Worm (Caenorhabditis elegans): ENCODE data around the gene slc-17.2.

The slc-17.2 gene

DNA sequence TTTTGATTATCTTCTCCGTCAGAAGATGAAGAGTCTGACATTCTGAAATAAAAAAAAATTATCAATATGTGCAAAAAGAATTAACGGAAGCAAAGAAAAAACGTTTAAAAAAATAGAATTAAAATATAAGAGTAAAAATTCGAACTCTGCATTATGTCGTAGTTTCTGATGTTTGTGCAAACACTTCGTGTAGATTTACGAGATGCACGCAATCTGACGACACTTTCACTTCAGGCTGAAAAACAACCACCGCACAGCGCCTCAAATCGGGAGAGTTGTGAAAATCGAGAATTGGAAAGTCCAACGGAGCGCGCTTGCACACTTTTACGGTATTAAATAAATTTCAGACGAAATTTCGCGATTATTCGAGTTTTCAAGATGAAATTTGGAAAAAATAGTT lies 16.7 kb upstream of the slc-17.2 start, which contains the start of gene T26G10.1:
Gene T26G10.1 (minus strand): TSS at position 42 of the 400 bp plus-strand sequence.
- TF ChIP-seq hnd-1 (tag; optimal IDR thresholded peaks at IDR 0.05) (no peak), scrt-1 (GFP tag; IDR thresholded peaks at IDR 0.05) (no peak), tra-4 (tag; optimal IDR thresholded peaks at IDR 0.05) (no peak), F13C5.2 (tag; optimal IDR thresholded peaks at IDR 0.05) (no peak), sea-1 (GFP tag; conservative IDR thresholded peaks at IDR 0.05) (no peak), aly-1 (tag; optimal IDR thresholded peaks at IDR 0.05) (no peak), hmbx-1 (tag; optimal IDR thresholded peaks at IDR 0.05) (no peak), hmg-4 (GFP tag; optimal IDR thresholded peaks at IDR 0.05) (no peak), flt-1 (GFP tag; IDR thresholded peaks at IDR 0.05) (no peak), ceh-13 (GFP tag; optimal IDR thresholded peaks at IDR 0.05) (no peak), ama-1 (optimal IDR thresholded peaks at IDR 0.05) (no peak), ets-7 (tag; optimal IDR thresholded peaks at IDR 0.05) (no peak), tbx-11 (GFP tag; IDR thresholded peaks at IDR 0.05) (no peak), B0310.2 (tag; optimal IDR thresholded peaks at IDR 0.05) (no peak), ceh-36 (tag; optimal IDR thresholded peaks at IDR 0.05) (no peak), pes-1 (GFP tag; IDR thresholded peaks at IDR 0.05) (no peak), tbx-37 (GFP tag; conservative IDR thresholded peaks at IDR 0.05) (no peak)

DNA sequence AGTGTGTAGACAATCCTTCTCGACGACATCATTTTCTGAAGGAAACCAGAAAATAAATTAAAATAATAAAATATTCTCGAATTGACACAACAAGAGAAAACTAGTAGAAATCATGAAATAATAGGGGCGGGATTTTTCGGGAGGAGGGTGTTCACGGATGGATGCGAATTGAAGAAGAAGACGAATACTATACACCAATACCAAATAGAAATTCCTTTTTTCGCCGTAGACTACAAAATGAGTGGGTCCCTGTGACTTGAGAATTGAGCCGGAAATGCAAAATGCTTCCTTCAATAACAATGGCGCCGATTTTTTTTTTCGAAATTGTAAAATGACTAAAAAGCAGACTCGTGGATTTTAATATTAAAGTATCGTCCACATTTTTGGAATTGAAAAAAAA lies 11.1 kb upstream of the slc-17.2 start, which contains the start of gene nlp-48:
Gene nlp-48 (minus strand): TSS at position 101 of the 400 bp plus-strand sequence.
- no peak for TF ChIP-seq tra-4 (tag; optimal IDR thresholded peaks at IDR 0.05)
- TF ChIP-seq ets-7 (tag; optimal IDR thresholded peaks at IDR 0.05) = no peak

DNA sequence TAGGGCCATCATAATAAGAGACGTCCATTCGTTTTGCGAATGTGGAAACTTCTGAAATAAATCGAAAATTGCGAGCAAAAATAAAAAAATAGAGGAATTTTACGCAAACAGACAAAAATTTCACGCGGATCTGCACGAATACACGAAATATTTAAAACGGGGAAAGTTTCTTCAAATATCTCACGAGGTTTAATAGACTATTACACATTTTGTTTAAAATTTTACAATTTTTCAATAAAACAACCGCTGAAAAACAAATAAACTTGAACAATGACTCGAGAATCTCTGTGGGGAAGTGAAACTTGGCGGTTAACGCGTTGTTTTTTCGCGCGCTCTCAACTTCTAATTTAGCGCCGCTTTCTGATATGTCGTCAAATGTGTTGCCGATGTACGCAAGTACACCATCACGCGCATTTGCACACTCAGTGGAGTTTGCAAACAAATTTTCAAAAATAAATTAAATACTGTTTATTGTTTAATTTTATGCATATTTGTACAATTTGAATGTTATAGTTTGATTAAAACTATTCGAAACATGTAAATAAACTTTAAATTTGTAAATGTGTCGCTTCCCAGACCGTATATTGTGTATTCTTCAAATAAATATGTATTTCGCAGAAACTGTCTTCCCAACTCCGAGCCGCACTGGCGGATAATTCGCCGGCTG lies 3.3 kb upstream of the slc-17.2 start, which contains the start of the genes gpr-2 and rgr-1:
Gene gpr-2 (minus strand): TSS at position 51 of the 667 bp plus-strand sequence.
Gene rgr-1 (plus strand): TSS at position 617 of the 667 bp plus-strand sequence.
- TF ChIP-seq ceh-36 (tag; optimal IDR thresholded peaks at IDR 0.05) (no peak), scrt-1 (GFP tag; IDR thresholded peaks at IDR 0.05) (no peak), F13C5.2 (tag; optimal IDR thresholded peaks at IDR 0.05) (no peak), hmg-4 (GFP tag; optimal IDR thresholded peaks at IDR 0.05) (no peak), ama-1 (optimal IDR thresholded peaks at IDR 0.05) (no peak), tbx-11 (GFP tag; IDR thresholded peaks at IDR 0.05) (no peak)

DNA sequence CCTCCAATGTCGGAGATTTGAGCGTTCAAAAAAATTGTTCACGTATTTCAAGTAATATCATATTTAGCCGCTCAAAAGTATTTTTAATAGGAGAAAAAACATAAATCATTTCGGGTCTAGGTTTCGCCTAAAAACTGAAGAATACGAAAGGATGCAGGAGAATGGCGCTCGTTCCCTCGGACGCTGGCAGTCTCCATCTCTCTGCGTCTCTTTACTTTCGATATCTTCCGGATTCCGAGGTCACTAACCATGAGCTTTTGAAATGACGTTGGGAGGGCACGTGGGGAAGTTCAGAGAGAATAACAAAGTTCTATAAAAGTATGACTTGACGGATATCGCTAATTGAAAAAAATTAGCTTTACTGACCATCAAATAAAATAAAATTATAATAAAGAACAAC lies 1.0 kb upstream of the slc-17.2 start:
- TF ChIP-seq scrt-1 (GFP tag; IDR thresholded peaks at IDR 0.05) (no peak), tra-4 (tag; optimal IDR thresholded peaks at IDR 0.05) (no peak), tbx-11 (GFP tag; IDR thresholded peaks at IDR 0.05) (no peak), ceh-36 (tag; optimal IDR thresholded peaks at IDR 0.05) (no peak), pes-1 (GFP tag; IDR thresholded peaks at IDR 0.05) (no peak), F13C5.2 (tag; optimal IDR thresholded peaks at IDR 0.05) (no peak), tbx-37 (GFP tag; conservative IDR thresholded peaks at IDR 0.05) (no peak), sea-1 (GFP tag; conservative IDR thresholded peaks at IDR 0.05) (no peak), hmbx-1 (tag; optimal IDR thresholded peaks at IDR 0.05) (no peak), hmg-4 (GFP tag; optimal IDR thresholded peaks at IDR 0.05) (no peak)

DNA sequence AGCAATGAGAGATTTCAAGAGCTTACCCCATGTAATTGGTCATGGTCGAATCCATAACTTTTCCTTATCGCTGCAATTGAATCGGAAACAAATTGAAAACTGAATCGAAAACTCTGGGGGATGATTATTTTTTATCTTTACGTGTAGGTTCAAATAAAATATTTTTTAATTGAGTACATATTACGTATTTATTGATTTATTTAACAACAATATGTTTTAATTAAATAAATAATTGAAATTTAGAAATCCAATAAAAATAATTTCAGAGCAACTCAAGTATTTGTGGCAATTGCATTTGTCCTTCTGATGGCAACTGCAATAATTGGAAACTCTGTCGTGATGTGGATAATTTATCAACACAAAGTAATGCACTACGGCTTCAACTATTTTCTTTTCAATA lies 4.4 kb downstream of the slc-17.2 start, which contains the start of gene C38C10.3:
Gene C38C10.3 (minus strand): TSS at position 101 of the 400 bp plus-strand sequence.
- TF ChIP-seq hmg-4 (GFP tag; optimal IDR thresholded peaks at IDR 0.05) = no peak
- no peak for TF ChIP-seq ceh-13 (GFP tag; optimal IDR thresholded peaks at IDR 0.05)
- no peak for TF ChIP-seq tbx-11 (GFP tag; IDR thresholded peaks at IDR 0.05)
- no peak for TF ChIP-seq tra-4 (tag; optimal IDR thresholded peaks at IDR 0.05)
- no peak for TF ChIP-seq aly-1 (tag; optimal IDR thresholded peaks at IDR 0.05)
- TF ChIP-seq ama-1 (optimal IDR thresholded peaks at IDR 0.05) = no peak
- TF ChIP-seq scrt-1 (GFP tag; IDR thresholded peaks at IDR 0.05) = no peak
- TF ChIP-seq F13C5.2 (tag; optimal IDR thresholded peaks at IDR 0.05) = no peak
- TF ChIP-seq B0310.2 (tag; optimal IDR thresholded peaks at IDR 0.05) = no peak
- TF ChIP-seq hmbx-1 (tag; optimal IDR thresholded peaks at IDR 0.05) = no peak
- TF ChIP-seq sea-1 (GFP tag; conservative IDR thresholded peaks at IDR 0.05) = no peak
- no peak for TF ChIP-seq hnd-1 (tag; optimal IDR thresholded peaks at IDR 0.05)
- TF ChIP-seq flt-1 (GFP tag; IDR thresholded peaks at IDR 0.05) = no peak
- TF ChIP-seq pes-1 (GFP tag; IDR thresholded peaks at IDR 0.05) = no peak
- no peak for TF ChIP-seq tbx-37 (GFP tag; conservative IDR thresholded peaks at IDR 0.05)
- no peak for TF ChIP-seq ceh-36 (tag; optimal IDR thresholded peaks at IDR 0.05)

DNA sequence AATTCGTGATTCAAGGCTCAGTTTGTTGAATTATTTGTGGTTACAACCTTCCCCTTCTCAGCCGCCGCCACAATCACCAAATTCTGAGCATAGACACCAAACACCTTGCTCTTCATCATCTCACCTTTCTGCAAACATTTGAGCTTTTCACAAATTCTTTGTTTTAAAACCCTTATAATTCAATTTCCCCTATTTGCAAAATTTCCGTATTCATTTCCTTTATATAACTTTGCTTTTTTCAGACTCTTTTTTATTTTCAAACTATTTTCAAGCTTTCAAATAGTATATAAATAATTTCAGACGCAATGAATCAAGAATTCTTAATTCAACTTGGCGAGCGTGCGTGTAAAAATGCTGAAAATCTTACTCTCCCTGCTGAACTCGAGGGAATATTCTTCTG lies 6.4 kb downstream of the slc-17.2 start, which contains the start of gene tkr-1:
Gene tkr-1 (plus strand): TSS at position 301 of the 400 bp plus-strand sequence.
- TF ChIP-seq ama-1 (optimal IDR thresholded peaks at IDR 0.05) (no peak), aly-1 (tag; optimal IDR thresholded peaks at IDR 0.05) (no peak), ceh-13 (GFP tag; optimal IDR thresholded peaks at IDR 0.05) (no peak), pes-1 (GFP tag; IDR thresholded peaks at IDR 0.05) (no peak), hnd-1 (tag; optimal IDR thresholded peaks at IDR 0.05) (no peak), flt-1 (GFP tag; IDR thresholded peaks at IDR 0.05) (no peak)

DNA sequence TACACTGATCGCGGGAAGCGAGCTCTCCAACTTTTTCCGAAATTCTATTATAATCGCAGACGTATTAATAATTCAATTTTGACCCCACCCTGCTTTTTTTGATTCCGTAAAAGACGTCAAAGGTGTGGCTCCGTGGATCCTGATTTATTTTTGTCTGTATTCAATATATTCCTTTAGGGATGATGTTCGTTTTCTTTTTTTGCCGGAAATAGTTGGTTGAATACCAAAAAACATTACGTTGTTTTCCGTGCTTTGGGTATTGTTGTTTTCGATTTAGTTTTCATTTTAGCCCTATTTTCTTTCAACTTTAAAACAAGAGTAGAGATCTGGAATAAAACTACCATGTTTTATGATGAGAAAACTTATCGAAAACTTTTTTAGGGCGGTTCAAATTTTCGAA lies 13.2 kb downstream of the slc-17.2 start:
- no peak for TF ChIP-seq ceh-13 (GFP tag; optimal IDR thresholded peaks at IDR 0.05)
- no peak for TF ChIP-seq hnd-1 (tag; optimal IDR thresholded peaks at IDR 0.05)
- no peak for TF ChIP-seq ceh-36 (tag; optimal IDR thresholded peaks at IDR 0.05)
- TF ChIP-seq pes-1 (GFP tag; IDR thresholded peaks at IDR 0.05) = no peak
- TF ChIP-seq sea-1 (GFP tag; conservative IDR thresholded peaks at IDR 0.05) = no peak
- TF ChIP-seq F13C5.2 (tag; optimal IDR thresholded peaks at IDR 0.05) = no peak
- TF ChIP-seq scrt-1 (GFP tag; IDR thresholded peaks at IDR 0.05) = no peak
- no peak for TF ChIP-seq tra-4 (tag; optimal IDR thresholded peaks at IDR 0.05)
- no peak for TF ChIP-seq tbx-11 (GFP tag; IDR thresholded peaks at IDR 0.05)
- TF ChIP-seq tbx-37 (GFP tag; conservative IDR thresholded peaks at IDR 0.05) = no peak
- no peak for TF ChIP-seq hmg-4 (GFP tag; optimal IDR thresholded peaks at IDR 0.05)
- TF ChIP-seq ets-7 (tag; optimal IDR thresholded peaks at IDR 0.05) = no peak
- no peak for TF ChIP-seq flt-1 (GFP tag; IDR thresholded peaks at IDR 0.05)
- no peak for TF ChIP-seq ama-1 (optimal IDR thresholded peaks at IDR 0.05)
- no peak for TF ChIP-seq hmbx-1 (tag; optimal IDR thresholded peaks at IDR 0.05)
- no peak for TF ChIP-seq B0310.2 (tag; optimal IDR thresholded peaks at IDR 0.05)
